Worm (Caenorhabditis elegans): ENCODE measurements around the gene srh-201.

The srh-201 gene

ce11 chrV:9009175-9009574, 4.5 kb downstream of the srh-201 start, which contains the start of gene srx-2:
Gene srx-2, plus strand, starts transcription at chrV:9009475.
- TF ChIP-seq tra-4 (tag; optimal IDR thresholded peaks at IDR 0.05) (no peak), pes-1 (GFP tag; IDR thresholded peaks at IDR 0.05) (no peak), ceh-13 (GFP tag; optimal IDR thresholded peaks at IDR 0.05) (no peak), ama-1 (optimal IDR thresholded peaks at IDR 0.05) (no peak), tbx-37 (GFP tag; conservative IDR thresholded peaks at IDR 0.05) (no peak), scrt-1 (GFP tag; IDR thresholded peaks at IDR 0.05) (no peak), B0310.2 (tag; optimal IDR thresholded peaks at IDR 0.05) (no peak), ets-7 (tag; optimal IDR thresholded peaks at IDR 0.05) (no peak), ceh-36 (tag; optimal IDR thresholded peaks at IDR 0.05) (no peak), F13C5.2 (tag; optimal IDR thresholded peaks at IDR 0.05) (no peak), hmg-4 (GFP tag; optimal IDR thresholded peaks at IDR 0.05) (no peak), flt-1 (GFP tag; IDR thresholded peaks at IDR 0.05) (no peak)

- no peak for TF ChIP-seq hmg-4 (GFP tag; optimal IDR thresholded peaks at IDR 0.05)
- no peak for TF ChIP-seq hmbx-1 (tag; optimal IDR thresholded peaks at IDR 0.05)
- no peak for TF ChIP-seq ceh-13 (GFP tag; optimal IDR thresholded peaks at IDR 0.05)
- TF ChIP-seq tra-4 (tag; optimal IDR thresholded peaks at IDR 0.05), result no peak
- TF ChIP-seq aly-1 (tag; optimal IDR thresholded peaks at IDR 0.05), result no peak
- TF ChIP-seq ceh-36 (tag; optimal IDR thresholded peaks at IDR 0.05), result no peak
- no peak for TF ChIP-seq tbx-11 (GFP tag; IDR thresholded peaks at IDR 0.05)
- no peak for TF ChIP-seq sea-1 (GFP tag; conservative IDR thresholded peaks at IDR 0.05)
- no peak for TF ChIP-seq tbx-37 (GFP tag; conservative IDR thresholded peaks at IDR 0.05)
- no peak for TF ChIP-seq flt-1 (GFP tag; IDR thresholded peaks at IDR 0.05)
- no peak for TF ChIP-seq F13C5.2 (tag; optimal IDR thresholded peaks at IDR 0.05)
Observed at ce11 chrV:9005243-9005642, 8.4 kb downstream of the srh-201 start, which contains the start of gene srx-3. Gene srx-3, plus strand, starts transcription at chrV:9005543.

ce11 chrV:9003291-9003690, 10.4 kb downstream of the srh-201 start, which contains the start of gene srx-1:
Gene srx-1, plus strand, starts transcription at chrV:9003672.
- TF ChIP-seq hnd-1 (tag; optimal IDR thresholded peaks at IDR 0.05) (no peak), aly-1 (tag; optimal IDR thresholded peaks at IDR 0.05) (no peak), tbx-37 (GFP tag; conservative IDR thresholded peaks at IDR 0.05) (no peak), B0310.2 (tag; optimal IDR thresholded peaks at IDR 0.05) (no peak), sea-1 (GFP tag; conservative IDR thresholded peaks at IDR 0.05) (no peak), ceh-13 (GFP tag; optimal IDR thresholded peaks at IDR 0.05) (no peak), flt-1 (GFP tag; IDR thresholded peaks at IDR 0.05) (no peak), ceh-36 (tag; optimal IDR thresholded peaks at IDR 0.05) (no peak), hmg-4 (GFP tag; optimal IDR thresholded peaks at IDR 0.05) (no peak), tbx-11 (GFP tag; IDR thresholded peaks at IDR 0.05) (no peak), ets-7 (tag; optimal IDR thresholded peaks at IDR 0.05) (no peak), pes-1 (GFP tag; IDR thresholded peaks at IDR 0.05) (no peak), F13C5.2 (tag; optimal IDR thresholded peaks at IDR 0.05) (no peak), tra-4 (tag; optimal IDR thresholded peaks at IDR 0.05) (no peak), hmbx-1 (tag; optimal IDR thresholded peaks at IDR 0.05) (no peak), ama-1 (optimal IDR thresholded peaks at IDR 0.05) (no peak)

- TF ChIP-seq ceh-36 (tag; optimal IDR thresholded peaks at IDR 0.05), result no peak
- no peak for TF ChIP-seq pes-1 (GFP tag; IDR thresholded peaks at IDR 0.05)
- TF ChIP-seq hmbx-1 (tag; optimal IDR thresholded peaks at IDR 0.05), result no peak
- TF ChIP-seq ama-1 (optimal IDR thresholded peaks at IDR 0.05), result no peak
- TF ChIP-seq aly-1 (tag; optimal IDR thresholded peaks at IDR 0.05), result no peak
Observed at ce11 chrV:9001175-9001574, 12.5 kb downstream of the srh-201 start, which contains the start of gene F59E11.2. Gene F59E11.2, plus strand, starts transcription at chrV:9001475.

ce11 chrV:8994801-8995200, 18.9 kb downstream of the srh-201 start, which contains the start of gene F59E11.5:
Gene F59E11.5, plus strand, starts transcription at chrV:8995101.
- TF ChIP-seq tbx-11 (GFP tag; IDR thresholded peaks at IDR 0.05), result no peak
- TF ChIP-seq ama-1 (optimal IDR thresholded peaks at IDR 0.05), result no peak
- no peak for TF ChIP-seq hmbx-1 (tag; optimal IDR thresholded peaks at IDR 0.05)
- no peak for TF ChIP-seq ceh-36 (tag; optimal IDR thresholded peaks at IDR 0.05)
- no peak for TF ChIP-seq sea-1 (GFP tag; conservative IDR thresholded peaks at IDR 0.05)
- TF ChIP-seq tra-4 (tag; optimal IDR thresholded peaks at IDR 0.05), result no peak
- no peak for TF ChIP-seq hmg-4 (GFP tag; optimal IDR thresholded peaks at IDR 0.05)
- no peak for TF ChIP-seq flt-1 (GFP tag; IDR thresholded peaks at IDR 0.05)
- no peak for TF ChIP-seq aly-1 (tag; optimal IDR thresholded peaks at IDR 0.05)
- no peak for TF ChIP-seq F13C5.2 (tag; optimal IDR thresholded peaks at IDR 0.05)
- no peak for TF ChIP-seq hnd-1 (tag; optimal IDR thresholded peaks at IDR 0.05)
- TF ChIP-seq scrt-1 (GFP tag; IDR thresholded peaks at IDR 0.05), result no peak
- TF ChIP-seq ceh-13 (GFP tag; optimal IDR thresholded peaks at IDR 0.05), result no peak
- TF ChIP-seq pes-1 (GFP tag; IDR thresholded peaks at IDR 0.05), result no peak

ce11 chrV:8994272-8994671, 19.4 kb downstream of the srh-201 start:
- no peak for TF ChIP-seq tra-4 (tag; optimal IDR thresholded peaks at IDR 0.05)
- no peak for TF ChIP-seq ceh-36 (tag; optimal IDR thresholded peaks at IDR 0.05)
- TF ChIP-seq ets-7 (tag; optimal IDR thresholded peaks at IDR 0.05), result no peak
- no peak for TF ChIP-seq tbx-11 (GFP tag; IDR thresholded peaks at IDR 0.05)
- no peak for TF ChIP-seq scrt-1 (GFP tag; IDR thresholded peaks at IDR 0.05)
- TF ChIP-seq ama-1 (optimal IDR thresholded peaks at IDR 0.05), result no peak
- no peak for TF ChIP-seq ceh-13 (GFP tag; optimal IDR thresholded peaks at IDR 0.05)
- no peak for TF ChIP-seq hmg-4 (GFP tag; optimal IDR thresholded peaks at IDR 0.05)
- TF ChIP-seq flt-1 (GFP tag; IDR thresholded peaks at IDR 0.05), result no peak

- TF ChIP-seq hnd-1 (tag; optimal IDR thresholded peaks at IDR 0.05), result no peak
- TF ChIP-seq ets-7 (tag; optimal IDR thresholded peaks at IDR 0.05), result no peak
- TF ChIP-seq tra-4 (tag; optimal IDR thresholded peaks at IDR 0.05), result no peak
- no peak for TF ChIP-seq hmbx-1 (tag; optimal IDR thresholded peaks at IDR 0.05)
- TF ChIP-seq tbx-11 (GFP tag; IDR thresholded peaks at IDR 0.05), result no peak
- no peak for TF ChIP-seq tbx-37 (GFP tag; conservative IDR thresholded peaks at IDR 0.05)
Observed at ce11 chrV:8991679-8992078, 22.0 kb downstream of the srh-201 start, which contains the start of gene F59E11.6. Gene F59E11.6, plus strand, starts transcription at chrV:8991789.

- TF ChIP-seq ets-7 (tag; optimal IDR thresholded peaks at IDR 0.05) (no peak), ceh-36 (tag; optimal IDR thresholded peaks at IDR 0.05) (no peak), pes-1 (GFP tag; IDR thresholded peaks at IDR 0.05) (no peak), hnd-1 (tag; optimal IDR thresholded peaks at IDR 0.05) (no peak), aly-1 (tag; optimal IDR thresholded peaks at IDR 0.05) (no peak), tbx-11 (GFP tag; IDR thresholded peaks at IDR 0.05) (no peak), tbx-37 (GFP tag; conservative IDR thresholded peaks at IDR 0.05) (no peak), B0310.2 (tag; optimal IDR thresholded peaks at IDR 0.05) (no peak), hmbx-1 (tag; optimal IDR thresholded peaks at IDR 0.05) (no peak), F13C5.2 (tag; optimal IDR thresholded peaks at IDR 0.05) (no peak), sea-1 (GFP tag; conservative IDR thresholded peaks at IDR 0.05) (no peak), ceh-13 (GFP tag; optimal IDR thresholded peaks at IDR 0.05) (no peak), tra-4 (tag; optimal IDR thresholded peaks at IDR 0.05) (no peak), hmg-4 (GFP tag; optimal IDR thresholded peaks at IDR 0.05) (no peak), flt-1 (GFP tag; IDR thresholded peaks at IDR 0.05) (no peak)
Observed at ce11 chrV:8990194-8990649, 23.4 kb downstream of the srh-201 start, which contains the start of gene F59E11.7. Gene F59E11.7, plus strand, starts transcription at chrV:8990244.
